Fruit fly (Drosophila melanogaster): ENCODE results near the gene cyst.

The cyst gene

DNA sequence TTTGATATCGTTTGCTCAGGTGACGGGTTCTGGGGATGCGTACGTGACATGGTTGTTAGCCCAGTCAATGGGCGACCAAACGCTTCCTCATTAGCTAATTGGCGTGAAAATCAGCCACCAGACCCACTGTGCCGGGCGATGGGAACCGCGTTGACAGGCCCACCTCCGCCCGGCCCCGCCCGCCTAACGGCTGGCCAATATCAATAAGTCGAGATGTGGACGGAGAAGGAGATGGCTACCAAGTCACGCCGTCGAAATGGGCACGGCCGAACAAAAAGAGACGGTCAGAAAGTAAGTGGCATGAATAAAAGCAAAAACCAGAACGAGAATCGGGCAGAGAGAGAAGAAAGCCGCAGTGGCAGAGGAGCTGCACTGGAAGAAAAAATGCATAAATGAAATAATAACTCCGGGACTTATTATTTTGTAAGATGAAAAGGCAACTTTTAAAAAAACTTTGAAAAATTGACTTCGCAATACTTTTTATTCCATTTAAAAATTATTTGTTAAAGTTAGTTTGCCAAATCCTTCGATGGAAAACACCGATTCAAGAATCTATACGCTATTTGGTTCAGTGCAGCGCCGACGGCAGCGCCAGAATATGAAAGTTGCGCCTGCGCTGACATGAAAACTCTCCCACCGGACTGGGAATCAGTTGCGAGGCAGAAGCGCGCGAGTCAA, 29.4 kb upstream of the cyst start, which contains the start of gene CG13082:
CG13082 (plus strand) TSS at position 647 of the 678 bp plus-strand sequence.
- no peak for TF ChIP-seq pita (GFP tag; optimal IDR thresholded peaks at IDR 0.05)
- peak; percentile 5 for TF ChIP-seq CG17568 (GFP tag; optimal IDR thresholded peaks at IDR 0.05)
- peak; percentile 73 for TF ChIP-seq kni (GFP tag; optimal IDR thresholded peaks at IDR 0.05)
- peak; percentile 34 for TF ChIP-seq Vsx1 (GFP tag; optimal IDR thresholded peaks at IDR 0.05)
- TF ChIP-seq lilli (GFP tag; optimal IDR thresholded peaks at IDR 0.05), result peak; percentile 29
- TF ChIP-seq CG18599 (GFP tag; optimal IDR thresholded peaks at IDR 0.05), result peak; percentile 30
- TF ChIP-seq salm (tag; optimal IDR thresholded peaks at IDR 0.05), result no peak
- TF ChIP-seq crc (GFP tag; optimal IDR thresholded peaks at IDR 0.05), result no peak
- TF ChIP-seq chm (GFP tag; IDR thresholded peaks at IDR 0.05), result no peak
- no peak for TF ChIP-seq toy (GFP tag; IDR thresholded peaks at IDR 0.05)
- 0 out of 3 replicates have a peak, but pooled peaks have one; percentile 17 for TF ChIP-seq dysf (GFP tag; IDR thresholded peaks at IDR 0.05)
- no peak for TF ChIP-seq CG8089 (GFP tag; optimal IDR thresholded peaks at IDR 0.05)
- TF ChIP-seq bab2 (GFP tag; optimal IDR thresholded peaks at IDR 0.05), result peak; percentile 55
- no peak for TF ChIP-seq pb (GFP tag; optimal IDR thresholded peaks at IDR 0.05)
- TF ChIP-seq Stat92E (GFP tag; optimal IDR thresholded peaks at IDR 0.05), result peak in 1 of 3 experiments; percentile 65
- no peak for TF ChIP-seq CG1603 (tag; optimal IDR thresholded peaks at IDR 0.05)
- no peak for TF ChIP-seq Sry-δ (GFP tag; optimal IDR thresholded peaks at IDR 0.05)
- TF ChIP-seq da (GFP tag; optimal IDR thresholded peaks at IDR 0.05), result no peak
- no peak for TF ChIP-seq Fer2 (tag; optimal IDR thresholded peaks at IDR 0.05)
- no peak for TF ChIP-seq CG15269 (tag; optimal IDR thresholded peaks at IDR 0.05)
- TF ChIP-seq eve (GFP tag; optimal IDR thresholded peaks at IDR 0.05), result no peak
- no peak for TF ChIP-seq CrebB (tag; optimal IDR thresholded peaks at IDR 0.05)
- TF ChIP-seq CG11696 (GFP tag; IDR thresholded peaks at IDR 0.05), result no peak
- no peak for TF ChIP-seq CG31224 (GFP tag; IDR thresholded peaks at IDR 0.05)
- peak; percentile 23 for TF ChIP-seq tx (GFP tag; optimal IDR thresholded peaks at IDR 0.05)
- no peak for TF ChIP-seq fd3F (GFP tag; optimal IDR thresholded peaks at IDR 0.05)
- no peak for TF ChIP-seq CG3995 (GFP tag; optimal IDR thresholded peaks at IDR 0.05)
- TF ChIP-seq dmrt99B (tag; optimal IDR thresholded peaks at IDR 0.05), result peak; percentile 54
- TF ChIP-seq amos (GFP tag; IDR thresholded peaks at IDR 0.05; ENCODE audit: partially characterized antibody), result no peak
- peak; percentile 31 for TF ChIP-seq Xbp1 (GFP tag; optimal IDR thresholded peaks at IDR 0.05)
- no peak for TF ChIP-seq CG10565 (GFP tag; optimal IDR thresholded peaks at IDR 0.05)
- TF ChIP-seq Nf-YA (GFP tag; IDR thresholded peaks at IDR 0.05), result no peak
- no peak for TF ChIP-seq CG9215 (GFP tag; IDR thresholded peaks at IDR 0.05)
- TF ChIP-seq HHEX (GFP tag; optimal IDR thresholded peaks at IDR 0.05), result no peak
- no peak for TF ChIP-seq Nf-YC (tag; optimal IDR thresholded peaks at IDR 0.05)
- no peak for TF ChIP-seq Dbx (GFP tag; IDR thresholded peaks at IDR 0.05)
- peak; percentile 77 to 90 for TF ChIP-seq bsh (GFP tag; optimal IDR thresholded peaks at IDR 0.05)
- no peak for TF ChIP-seq slbo (GFP tag; IDR thresholded peaks at IDR 0.05)
- no peak for TF ChIP-seq Ravus (GFP tag; IDR thresholded peaks at IDR 0.05)
- TF ChIP-seq CG42726 (GFP tag; IDR thresholded peaks at IDR 0.05; ENCODE audit: partially characterized antibody), result no peak
- no peak for TF ChIP-seq CkIIα-i1 (GFP tag; IDR thresholded peaks at IDR 0.05)
- no peak for TF ChIP-seq MBD-R2 (GFP tag; IDR thresholded peaks at IDR 0.05)
- no peak for TF ChIP-seq Gsc (GFP tag; IDR thresholded peaks at IDR 0.05)
- TF ChIP-seq emc (GFP tag; optimal IDR thresholded peaks at IDR 0.05), result no peak
- peak; percentile 45 for TF ChIP-seq CG17328 (GFP tag; IDR thresholded peaks at IDR 0.05)
- no peak for TF ChIP-seq Dip2 (GFP tag; IDR thresholded peaks at IDR 0.05)
- TF ChIP-seq bowl (GFP tag; IDR thresholded peaks at IDR 0.05), result no peak
- no peak for TF ChIP-seq zen2 (GFP tag; IDR thresholded peaks at IDR 0.05; ENCODE audit: partially characterized antibody)
- peak; percentile 57 for TF ChIP-seq grau (tag; optimal IDR thresholded peaks at IDR 0.05)
- peak; percentile 40 for TF ChIP-seq slp2 (GFP tag; optimal IDR thresholded peaks at IDR 0.05)
